Worm (Caenorhabditis elegans): ENCODE measurements around the gene swd-2.2.
A peak's percentile ranks its signal among the peaks of the same experiment; 100 is the strongest.

swd-2.2 gene

ce11 chrIV:7789521-7789949, 15.3 kb downstream of the swd-2.2 start, which contains the start of gene imp-3 (continued):
- TF ChIP-seq aly-2 (tag; optimal IDR thresholded peaks at IDR 0.05) (no peak), egl-43 (GFP tag; IDR thresholded peaks at IDR 0.05) (0 out of 2 replicates have a peak, but pooled peaks have one; percentile 27), tag-97 (GFP tag; IDR thresholded peaks at IDR 0.05) (no peak), arid-1 (GFP tag; conservative IDR thresholded peaks at IDR 0.05) (peak; percentile 65; the same call in 1 of the 2 replicates), lin-15B (tag; optimal IDR thresholded peaks at IDR 0.05) (no peak), dmd-6 (GFP tag; IDR thresholded peaks at IDR 0.05) (peak; percentile 52), skn-1 (tag; optimal IDR thresholded peaks at IDR 0.05) (no peak), nhr-102 (tag; optimal IDR thresholded peaks at IDR 0.05) (peak; percentile 35), madf-5 (GFP tag; IDR thresholded peaks at IDR 0.05) (peak in 1 of 2 experiments; percentile 76; a peak in 2 of 4 replicates), pha-4 (GFP tag; IDR thresholded peaks at IDR 0.05) (peak; percentile 71; the same call in 1 of the 2 replicates), pha-4 (tag; optimal IDR thresholded peaks at IDR 0.05) (peak; percentile 49), hlh-30 (tag; optimal IDR thresholded peaks at IDR 0.05; ENCODE audit: insufficient read depth) (peak; percentile 81), duxl-1 (tag; optimal IDR thresholded peaks at IDR 0.05; ENCODE audit: poor library complexity) (no peak), ceh-28 (tag; optimal IDR thresholded peaks at IDR 0.05) (no peak), ceh-32 (tag; optimal IDR thresholded peaks at IDR 0.05; ENCODE audit: poor library complexity) (no peak), lin-1 (GFP tag; IDR thresholded peaks at IDR 0.05) (0 out of 2 replicates have a peak, but pooled peaks have one; percentile 47), ceh-44 (GFP tag; IDR thresholded peaks at IDR 0.05) (no peak), nhr-28 (tag; optimal IDR thresholded peaks at IDR 0.05) (peak; percentile 22), nhr-42 (GFP tag; IDR thresholded peaks at IDR 0.05) (0 out of 2 replicates have a peak, but pooled peaks have one; percentile 9), unc-62 (GFP tag; optimal IDR thresholded peaks at IDR 0.05 in 1 of 2) (peak in 1 of 2 experiments; percentile 12), unc-62 (tag; optimal IDR thresholded peaks at IDR 0.05) (no peak), ztf-11 (tag; optimal IDR thresholded peaks at IDR 0.05) (no peak), zip-11 (GFP tag; IDR thresholded peaks at IDR 0.05) (no peak), T20F7.1 (GFP tag; optimal IDR thresholded peaks at IDR 0.05) (peak; percentile 69), ZK337.2 (GFP tag; IDR thresholded peaks at IDR 0.05) (no peak), D1046.2 (GFP tag; IDR thresholded peaks at IDR 0.05) (peak; percentile 69; the same call in 1 of the 2 replicates), aha-1 (tag) (peak; percentile 98), ceh-20 (GFP tag; IDR thresholded peaks at IDR 0.05) (peak; percentile 50; the same call in 1 of the 2 replicates), Y5F2A.4 (GFP tag; optimal IDR thresholded peaks at IDR 0.05) (peak; percentile 74), php-3 (GFP tag; IDR thresholded peaks at IDR 0.05) (0 out of 2 replicates have a peak, but pooled peaks have one; percentile 30), fkh-10 (GFP tag; optimal IDR thresholded peaks at IDR 0.05) (no peak), lin-39 (tag; optimal IDR thresholded peaks at IDR 0.05) (no peak), ctbp-1 (GFP tag; IDR thresholded peaks at IDR 0.05) (peak; percentile 22; the same call in 1 of the 2 replicates), nhr-111 (GFP tag; optimal IDR thresholded peaks at IDR 0.05) (peak; percentile 40), lin-29 (GFP tag; IDR thresholded peaks at IDR 0.05) (0 out of 2 replicates have a peak, but pooled peaks have one; percentile 23), sdz-12 (GFP tag; optimal IDR thresholded peaks at IDR 0.05) (no peak), Y48G9A.11 (GFP tag; IDR thresholded peaks at IDR 0.05) (peak; percentile 64), F49E8.2 (tag; optimal IDR thresholded peaks at IDR 0.05; ENCODE audit: borderline replicate concordance) (no peak), nhr-6 (tag; optimal IDR thresholded peaks at IDR 0.05) (peak; percentile 21), lin-13 (GFP tag; optimal IDR thresholded peaks at IDR 0.05) (peak; percentile 2), rbr-2 (tag; optimal IDR thresholded peaks at IDR 0.05) (peak; percentile 64), dmd-9 (GFP tag; IDR thresholded peaks at IDR 0.05) (no peak), nhr-10 (tag; optimal IDR thresholded peaks at IDR 0.05) (peak; percentile 15), R02D3.7 (tag; optimal IDR thresholded peaks at IDR 0.05) (no peak), fos-1 (tag; optimal IDR thresholded peaks at IDR 0.05) (no peak), unc-130 (GFP tag; optimal IDR thresholded peaks at IDR 0.05) (no peak), nhr-41 (GFP tag; IDR thresholded peaks at IDR 0.05) (no peak), ZK546.5 (tag; optimal IDR thresholded peaks at IDR 0.05) (no peak), set-16 (GFP tag; IDR thresholded peaks at IDR 0.05) (no peak), madf-9 (GFP tag; conservative IDR thresholded peaks at IDR 0.05) (no peak), dve-1 (tag; optimal IDR thresholded peaks at IDR 0.05; ENCODE audit: insufficient read depth) (peak; percentile 62)

All from whole organism, L4 larva.